Worm (Caenorhabditis elegans) whole organism, L3 larva: ENCODE measurements around the gene gst-19.

ENCODE experiments used
- R02D3.7 ChIP-seq: fragments of 150-350 bp; optimal IDR thresholded peaks from 2 replicates; lab custom pipeline; 2014; ENCODE audit warnings: missing biosample characterization, missing genetic modification characterization
- ZK546.5 ChIP-seq: sonication (generic microtip); optimal IDR thresholded peaks from 2 replicates; lab custom pipeline; 2017; ENCODE audit warnings: missing biosample characterization, missing genetic modification characterization
- aly-2 ChIP-seq: fragments of 150-350 bp; optimal IDR thresholded peaks from 2 replicates; lab custom pipeline; 2014; ENCODE audit warnings: missing biosample characterization, missing genetic modification characterization
- ama-1 ChIP-seq: fragments of 150-350 bp; optimal IDR thresholded peaks from 2 replicates; lab custom pipeline; 2018
- ceh-16 ChIP-seq: sonication (generic microtip); optimal IDR thresholded peaks from 2 replicates; lab custom pipeline; 2017; ENCODE audit warnings: missing biosample characterization, missing genetic modification characterization
- ceh-28 ChIP-seq: fragments of 150-350 bp; optimal IDR thresholded peaks from 2 replicates; lab custom pipeline; 2014; ENCODE audit warnings: missing biosample characterization, missing genetic modification reagents, missing genetic modification characterization
- ceh-82 ChIP-seq: fragments of 150-350 bp; optimal IDR thresholded peaks from 2 replicates; lab custom pipeline; 2014; ENCODE audit warnings: missing biosample characterization, missing genetic modification characterization
- egl-27 ChIP-seq: sonication (generic microtip); optimal IDR thresholded peaks from 4 replicates; lab custom pipeline; 2017; ENCODE audit warnings: missing biosample characterization, missing genetic modification reagents, missing genetic modification characterization
- egl-5 ChIP-seq: fragments of 150-350 bp; optimal IDR thresholded peaks from 2 replicates; lab custom pipeline; 2017; ENCODE audit warnings: missing biosample characterization, missing genetic modification reagents, missing genetic modification characterization, inconsistent platforms
- elt-1 ChIP-seq: fragments of 150-350 bp; optimal IDR thresholded peaks from 2 replicates; lab custom pipeline; 2014; ENCODE audit warnings: missing biosample characterization, missing genetic modification characterization
- elt-2 ChIP-seq: sonication (generic microtip); optimal IDR thresholded peaks from 2 replicates; lab custom pipeline; 2016; ENCODE audit warnings: missing genetic modification reagents, mild to moderate bottlenecking, missing genetic modification characterization, missing compliant biosample characterization
- elt-3 ChIP-seq, 3 experiments: fragments of 150-350 bp in 1 of 3; sonication (generic microtip) in 2 of 3; optimal IDR thresholded peaks; 2 replicates in 2 of 3; 4 replicates in 1 of 3; lab custom pipeline; 2014 to 2017; ENCODE audit warnings: missing biosample characterization in 3 of 3, missing genetic modification characterization in 3 of 3
- fkh-10 ChIP-seq: sonication (generic microtip); optimal IDR thresholded peaks from 2 replicates; lab custom pipeline; 2017; ENCODE audit warnings: missing biosample characterization, missing genetic modification reagents, missing genetic modification characterization
- fkh-2 ChIP-seq: fragments of 150-350 bp; optimal IDR thresholded peaks from 2 replicates; lab custom pipeline; 2014; ENCODE audit warnings: missing biosample characterization, missing genetic modification reagents, missing genetic modification characterization
- hmg-11 ChIP-seq: sonication (generic microtip); optimal IDR thresholded peaks from 2 replicates; lab custom pipeline; 2016; ENCODE audit warnings: missing genetic modification characterization, missing compliant biosample characterization
- jun-1 ChIP-seq: fragments of 150-350 bp; optimal IDR thresholded peaks from 2 replicates; lab custom pipeline; 2014; ENCODE audit warnings: missing biosample characterization, missing genetic modification reagents, missing genetic modification characterization
- lin-39 ChIP-seq: fragments of 150-350 bp; optimal IDR thresholded peaks from 2 replicates; lab custom pipeline; 2018; ENCODE audit warnings: missing biosample characterization, missing genetic modification reagents, missing genetic modification characterization
- nfya-1 ChIP-seq: sonication (generic microtip); optimal IDR thresholded peaks from 2 replicates; lab custom pipeline; 2017; ENCODE audit warnings: missing genetic modification characterization, mild to moderate bottlenecking, missing compliant biosample characterization, antibody characterized with exemption, moderate library complexity; ENCODE audit not compliant: insufficient read depth
- nhr-11 ChIP-seq: fragments of 150-350 bp; optimal IDR thresholded peaks from 2 replicates; lab custom pipeline; 2014; ENCODE audit warnings: missing biosample characterization, missing genetic modification characterization
- nhr-237 ChIP-seq: fragments of 150-350 bp; optimal IDR thresholded peaks from 2 replicates; lab custom pipeline; 2014; ENCODE audit warnings: missing biosample characterization, missing genetic modification characterization
- nhr-43 ChIP-seq: sonication (generic microtip); optimal IDR thresholded peaks from 2 replicates; lab custom pipeline; 2016; ENCODE audit warnings: mild to moderate bottlenecking, missing genetic modification characterization, missing compliant biosample characterization; ENCODE audit not compliant: poor library complexity, severe bottlenecking
- nhr-76 ChIP-seq: fragments of 150-350 bp; sonication (generic microtip); optimal IDR thresholded peaks from 5 replicates; lab custom pipeline; 2014; ENCODE audit warnings: missing biosample characterization, missing genetic modification characterization
- pqm-1 ChIP-seq: fragments of 150-350 bp; optimal IDR thresholded peaks from 2 replicates; lab custom pipeline; 2017; ENCODE audit warnings: missing biosample characterization, missing genetic modification characterization, inconsistent platforms
- sea-2 ChIP-seq: fragments of 150-350 bp; sonication (generic microtip); optimal IDR thresholded peaks from 4 replicates; lab custom pipeline; 2014; ENCODE audit warnings: missing biosample characterization, missing genetic modification reagents, missing genetic modification characterization
- skn-1 ChIP-seq: fragments of 150-350 bp; optimal IDR thresholded peaks from 2 replicates; lab custom pipeline; 2014; ENCODE audit warnings: missing biosample characterization, missing genetic modification characterization
- snpc-4 ChIP-seq: fragments of 150-350 bp; optimal IDR thresholded peaks from 2 replicates; lab custom pipeline; 2014; ENCODE audit warnings: missing biosample characterization, missing genetic modification characterization
- unc-62 ChIP-seq: fragments of 150-350 bp; sonication (generic microtip); optimal IDR thresholded peaks from 4 replicates; lab custom pipeline; 2014; ENCODE audit warnings: missing biosample characterization, missing genetic modification reagents, missing genetic modification characterization
- ztf-4 ChIP-seq: fragments of 150-350 bp; optimal IDR thresholded peaks from 2 replicates; lab custom pipeline; 2014; ENCODE audit warnings: missing biosample characterization, missing genetic modification characterization

Gene gst-19

DNA sequence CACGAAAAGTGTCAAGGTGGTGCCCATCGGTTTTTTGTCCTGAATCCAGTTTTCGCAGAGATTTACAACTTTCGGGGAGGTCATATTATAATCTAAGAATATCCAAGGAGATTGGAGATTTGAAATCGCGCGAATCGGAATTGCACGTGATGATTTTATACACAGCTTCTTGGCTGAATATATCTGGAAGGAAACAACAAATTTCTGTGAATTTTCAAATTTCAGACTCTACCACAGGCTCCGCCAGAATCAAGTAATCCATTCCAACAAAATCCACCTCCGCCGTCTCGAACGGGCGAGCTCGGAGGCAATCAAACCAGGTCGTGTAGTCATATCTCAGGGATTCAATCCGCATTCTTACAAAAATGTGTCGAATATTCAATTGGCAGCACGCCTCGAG is 31.7 kb downstream of the gst-19 start:
- TF ChIP-seq nhr-43 (tag; lab: Kevin White, UChicago) = no peak
- TF ChIP-seq nhr-237 (tag; lab: Kevin White, UChicago) = no peak
- TF ChIP-seq ztf-4 = no peak
- TF ChIP-seq lin-39 (tag; lab: Kevin White, UChicago) = no peak
- no peak for TF ChIP-seq R02D3.7 (tag; lab: Kevin White, UChicago)
- TF ChIP-seq pqm-1 (tag; lab: Kevin White, UChicago) = no peak
- no peak for TF ChIP-seq snpc-4
- no peak for TF ChIP-seq ceh-16 (tag; lab: Kevin White, UChicago)
- no peak for TF ChIP-seq ceh-28 (tag; lab: Kevin White, UChicago)
- TF ChIP-seq ama-1 (lab: Kevin White, UChicago) = no peak
- TF ChIP-seq skn-1 (tag; lab: Kevin White, UChicago) = no peak
- no peak for TF ChIP-seq elt-2
- no peak for TF ChIP-seq elt-3 (tag; optimal IDR thresholded peaks at IDR 0.05; lab: Kevin White, UChicago)
- TF ChIP-seq fkh-10 = no peak
- TF ChIP-seq nfya-1 = no peak
- no peak for TF ChIP-seq unc-62 (GFP tag; lab: Kevin White, UChicago)

ce11 chrII:13593659-13594221 is 33.2 kb downstream of the gst-19 start, which contains the start of gene clec-146:
Gene clec-146, minus strand, starts transcription at chrII:13593774.
- TF ChIP-seq egl-5 (tag; lab: Kevin White, UChicago) (no peak), nhr-11 (tag; lab: Kevin White, UChicago) (no peak), nfya-1 (no peak), ceh-82 (tag; lab: Kevin White, UChicago) (no peak), nhr-43 (tag; lab: Kevin White, UChicago) (no peak), fkh-10 (no peak), ceh-28 (tag; lab: Kevin White, UChicago) (no peak), nhr-76 (tag; lab: Kevin White, UChicago) (no peak), elt-1 (tag; lab: Kevin White, UChicago) (no peak), elt-3 (tag; optimal IDR thresholded peaks at IDR 0.05; lab: Kevin White, UChicago) (no peak), unc-62 (GFP tag; lab: Kevin White, UChicago) (no peak), egl-27 (tag; lab: Kevin White, UChicago) (no peak), ZK546.5 (tag; lab: Kevin White, UChicago) (no peak), ztf-4 (no peak)

ce11 chrII:13590461-13590860 is 36.5 kb downstream of the gst-19 start, which contains the start of gene clec-145:
Gene clec-145, minus strand, starts transcription at chrII:13590561.
- no peak for TF ChIP-seq hmg-11 (tag; lab: Kevin White, UChicago)
- TF ChIP-seq sea-2 (GFP tag; lab: Kevin White, UChicago) = no peak

DNA sequence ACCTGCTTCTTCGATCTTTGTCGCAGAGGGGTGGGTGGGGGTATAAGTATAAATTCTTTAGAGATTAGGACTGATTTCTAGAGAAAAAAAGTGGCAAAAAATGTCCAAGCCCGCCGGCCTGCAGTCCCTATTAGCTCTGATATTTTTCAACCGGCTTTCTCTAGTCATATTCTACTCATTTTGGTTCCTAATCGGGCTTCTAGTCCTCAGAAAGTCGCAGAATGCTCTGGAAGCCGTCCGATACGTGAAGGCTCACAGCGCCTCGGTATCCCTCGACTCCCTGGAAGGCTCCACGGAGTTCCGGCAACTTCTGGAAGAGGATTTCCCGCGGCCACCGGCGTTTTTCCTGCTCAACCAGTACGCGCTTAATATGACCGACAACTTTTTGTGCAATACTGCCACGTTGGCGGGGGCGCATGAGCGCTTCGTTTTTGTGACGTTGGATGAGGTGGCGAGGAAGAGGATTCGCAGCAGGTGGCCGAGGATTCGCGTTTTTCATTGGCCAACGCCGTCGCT is 41.2 kb downstream of the gst-19 start, which contains the start of gene Y48E1B.8:
Y48E1B.8 (plus strand) TSS at position 51 of the 516 bp plus-strand sequence.
- TF ChIP-seq elt-3 (tag; optimal IDR thresholded peaks at IDR 0.05; lab: Kevin White, UChicago) (no peak), jun-1 (tag; lab: Kevin White, UChicago) (no peak), fkh-10 (no peak), nhr-76 (tag; lab: Kevin White, UChicago) (no peak), fkh-2 (tag; lab: Kevin White, UChicago) (no peak), ceh-82 (tag; lab: Kevin White, UChicago) (no peak), skn-1 (tag; lab: Kevin White, UChicago) (no peak), nhr-237 (tag; lab: Kevin White, UChicago) (no peak), aly-2 (no peak), elt-1 (tag; lab: Kevin White, UChicago) (no peak), egl-5 (tag; lab: Kevin White, UChicago) (no peak)
